Worm (Caenorhabditis elegans) whole organism, mixed stage, embryonic: Measurements from ENCODE around the gene ZK616.5.
A peak's percentile ranks its signal among the peaks of the same experiment; 100 is the strongest.
"Not testable (repeated sequence)": the region's sequence is repeated elsewhere in the genome, so short reads cannot be mapped to it uniquely, and the experiment has no call there.

Source experiments
- M03D4.4 ChIP-seq: sonication (generic microtip); optimal IDR thresholded peaks from 2 replicates; lab custom pipeline; 2017; ENCODE audit warnings: mild to moderate bottlenecking, missing genetic modification characterization, missing compliant biosample characterization
- bed-3 ChIP-seq: fragments of 200-800 bp; sonication (Bioruptor generic); optimal IDR thresholded peaks from 3 replicates; lab custom pipeline; 2018; ENCODE audit warnings: mild to moderate bottlenecking, missing genetic modification characterization, moderate library complexity, missing compliant biosample characterization
- blmp-1 ChIP-seq: fragments of 150-350 bp; optimal IDR thresholded peaks from 2 replicates; lab custom pipeline; 2014; ENCODE audit warnings: missing biosample characterization, missing genetic modification characterization
- ceh-39 ChIP-seq: fragments of 150-350 bp; optimal IDR thresholded peaks from 2 replicates; lab custom pipeline; 2014; ENCODE audit warnings: missing biosample characterization, missing genetic modification characterization
- ceh-43 ChIP-seq: fragments of 200-800 bp; sonication (Bioruptor generic); optimal IDR thresholded peaks from 2 replicates; lab custom pipeline; 2018; ENCODE audit warnings: mild to moderate bottlenecking, missing genetic modification characterization, moderate library complexity, missing compliant biosample characterization
- ces-1 ChIP-seq: fragments of 150-350 bp; optimal IDR thresholded peaks from 2 replicates; lab custom pipeline; 2014; ENCODE audit warnings: missing biosample characterization, missing genetic modification reagents, missing genetic modification characterization
- cnd-1 ChIP-seq: fragments of 200-800 bp; sonication (Bioruptor generic); optimal IDR thresholded peaks from 2 replicates; lab custom pipeline; 2018; ENCODE audit warnings: mild to moderate bottlenecking, missing genetic modification characterization, missing compliant biosample characterization
- drap-1 ChIP-seq: fragments of 200-800 bp; sonication (Bioruptor generic); optimal IDR thresholded peaks from 3 replicates; lab custom pipeline; 2018; ENCODE audit warnings: mild to moderate bottlenecking, missing genetic modification characterization, missing compliant biosample characterization
- elt-1 ChIP-seq: sonication (generic microtip); optimal IDR thresholded peaks from 2 replicates; lab custom pipeline; 2017; ENCODE audit warnings: missing genetic modification characterization, mild to moderate bottlenecking, missing compliant biosample characterization, antibody characterized with exemption, moderate library complexity, borderline replicate concordance; ENCODE audit not compliant: insufficient read depth
- elt-3 ChIP-seq: fragments of 150-350 bp; optimal IDR thresholded peaks from 2 replicates; lab custom pipeline; 2014; ENCODE audit warnings: missing biosample characterization, missing genetic modification characterization
- flh-1 ChIP-seq: fragments of 200-800 bp; sonication (Bioruptor generic); optimal IDR thresholded peaks from 2 replicates; lab custom pipeline; 2018; ENCODE audit warnings: mild to moderate bottlenecking, missing genetic modification characterization, moderate library complexity, missing compliant biosample characterization
- ham-2 ChIP-seq: fragments of 200-800 bp; sonication (Bioruptor generic); optimal IDR thresholded peaks from 2 replicates; lab custom pipeline; 2018; ENCODE audit warnings: mild to moderate bottlenecking, missing genetic modification characterization, missing compliant biosample characterization
- hlh-1 ChIP-seq: fragments of 150-350 bp; optimal IDR thresholded peaks from 2 replicates; lab custom pipeline; 2014; ENCODE audit warnings: missing biosample characterization, missing genetic modification reagents, missing genetic modification characterization
- lin-32 ChIP-seq: fragments of 200-800 bp; sonication (Bioruptor generic); optimal IDR thresholded peaks from 2 replicates; lab custom pipeline; 2018; ENCODE audit warnings: mild to moderate bottlenecking, missing genetic modification characterization, missing compliant biosample characterization
- lsy-2 ChIP-seq: fragments of 150-350 bp; optimal IDR thresholded peaks from 2 replicates; lab custom pipeline; 2014; ENCODE audit warnings: missing biosample characterization, missing genetic modification characterization
- mab-5 ChIP-seq: fragments of 150-350 bp; optimal IDR thresholded peaks from 2 replicates; lab custom pipeline; 2014; ENCODE audit warnings: missing biosample characterization, missing genetic modification characterization
- mep-1 ChIP-seq: fragments of 150-350 bp; optimal IDR thresholded peaks from 2 replicates; lab custom pipeline; 2017; ENCODE audit warnings: missing biosample characterization, missing genetic modification reagents, missing genetic modification characterization, inconsistent platforms
- mls-2 ChIP-seq: sonication (generic microtip); optimal IDR thresholded peaks from 2 replicates; lab custom pipeline; 2016; ENCODE audit warnings: mild to moderate bottlenecking, missing genetic modification characterization, moderate library complexity, missing compliant biosample characterization
- nhr-12 ChIP-seq: fragments of 150-350 bp; optimal IDR thresholded peaks from 2 replicates; lab custom pipeline; 2014; ENCODE audit warnings: missing biosample characterization, missing genetic modification characterization
- nhr-76 ChIP-seq: sonication (generic microtip); optimal IDR thresholded peaks from 2 replicates; lab custom pipeline; 2017; ENCODE audit warnings: missing biosample characterization, missing genetic modification characterization
- pha-4 ChIP-seq: fragments of 150-350 bp; optimal IDR thresholded peaks from 2 replicates; lab custom pipeline; 2018; ENCODE audit warnings: missing biosample characterization, missing genetic modification reagents, missing genetic modification characterization
- sem-2 ChIP-seq: fragments of 200-800 bp; sonication (Bioruptor generic); optimal IDR thresholded peaks from 2 replicates; lab custom pipeline; 2018; ENCODE audit warnings: mild to moderate bottlenecking, missing genetic modification characterization, missing compliant biosample characterization
- snpc-4 ChIP-seq: fragments of 150-350 bp; optimal IDR thresholded peaks from 2 replicates; lab custom pipeline; 2014; ENCODE audit warnings: missing biosample characterization, missing genetic modification characterization
- sptf-1 ChIP-seq: sonication (generic microtip); optimal IDR thresholded peaks from 2 replicates; lab custom pipeline; 2017; ENCODE audit warnings: mild to moderate bottlenecking, missing genetic modification characterization, moderate library complexity, missing compliant biosample characterization
- tbx-8 ChIP-seq: fragments of 200-800 bp; sonication (Bioruptor generic); optimal IDR thresholded peaks from 2 replicates; lab custom pipeline; 2018; ENCODE audit warnings: mild to moderate bottlenecking, missing genetic modification characterization, moderate library complexity, missing compliant biosample characterization
- unc-120 ChIP-seq: sonication (generic microtip); optimal IDR thresholded peaks from 2 replicates; lab custom pipeline; 2017; ENCODE audit warnings: missing genetic modification characterization, missing compliant biosample characterization; ENCODE audit not compliant: poor library complexity, severe bottlenecking
- unc-62 ChIP-seq: fragments of 150-350 bp; optimal IDR thresholded peaks from 2 replicates; lab custom pipeline; 2014; ENCODE audit warnings: missing biosample characterization, missing genetic modification reagents, missing genetic modification characterization
- ztf-11 ChIP-seq: fragments of 150-350 bp; optimal IDR thresholded peaks from 2 replicates; lab custom pipeline; 2014; ENCODE audit warnings: missing biosample characterization, missing genetic modification characterization

The ZK616.5 gene

DNA sequence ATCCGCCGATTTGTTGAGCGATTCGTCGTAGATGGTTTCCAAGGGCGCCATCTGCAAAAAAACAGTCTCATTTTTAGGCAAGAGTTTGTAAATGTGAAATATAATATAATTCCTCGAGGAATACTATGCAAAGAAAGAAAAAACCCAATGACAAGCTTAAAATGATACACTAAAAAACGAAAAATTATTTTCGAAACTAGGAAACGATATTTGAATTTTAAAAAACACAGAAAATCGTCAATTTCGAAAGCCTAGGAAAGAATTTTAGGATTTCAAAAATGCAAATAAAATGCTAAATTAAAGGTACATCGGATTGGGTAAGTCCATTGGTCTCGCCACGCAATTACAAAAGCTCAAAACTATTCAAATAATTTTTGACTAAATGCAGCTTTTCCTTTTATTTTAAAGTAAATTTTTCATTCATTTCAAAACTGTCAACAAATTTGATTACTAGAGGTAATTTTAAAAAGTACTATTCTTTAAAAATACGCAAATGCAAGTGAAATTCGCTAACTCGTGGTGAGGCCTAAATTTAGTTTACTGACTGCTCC, at the start of gene ZK616.5, which contains the start of gene htp-1:
TSS of gene ZK616.5 (plus strand) at position 423 of the 551 bp plus-strand sequence.
TSS of gene htp-1 (minus strand) at position 51 of the 551 bp plus-strand sequence.
- TF ChIP-seq lin-32 (GFP tag; lab: Kevin White, UChicago) (no peak), unc-62 (GFP tag; lab: Kevin White, UChicago) (no peak), unc-120 (tag; lab: Kevin White, UChicago) (no peak), elt-3 (tag; lab: Kevin White, UChicago) (no peak), elt-1 (no peak), blmp-1 (tag; lab: Kevin White, UChicago) (no peak), tbx-8 (GFP tag; lab: Kevin White, UChicago) (no peak), mab-5 (tag; lab: Kevin White, UChicago) (no peak), ham-2 (GFP tag; lab: Kevin White, UChicago) (no peak), nhr-76 (tag; lab: Kevin White, UChicago) (no peak), flh-1 (GFP tag; lab: Kevin White, UChicago) (no peak), drap-1 (GFP tag; lab: Kevin White, UChicago) (no peak), M03D4.4 (tag; lab: Kevin White, UChicago) (no peak), mls-2 (no peak)

ce11 chrIV:5344168-5344567, 47.6 kb upstream of the ZK616.5 start:
- TF ChIP-seq sptf-1 (tag; lab: Kevin White, UChicago): no peak
- no peak for TF ChIP-seq tbx-8 (GFP tag; lab: Kevin White, UChicago)
- TF ChIP-seq ces-1: no peak
- TF ChIP-seq bed-3 (GFP tag; lab: Kevin White, UChicago): no peak
- TF ChIP-seq unc-120 (tag; lab: Kevin White, UChicago): no peak
- no peak for TF ChIP-seq ceh-43 (GFP tag; lab: Kevin White, UChicago)
- no peak for TF ChIP-seq nhr-76 (tag; lab: Kevin White, UChicago)

DNA sequence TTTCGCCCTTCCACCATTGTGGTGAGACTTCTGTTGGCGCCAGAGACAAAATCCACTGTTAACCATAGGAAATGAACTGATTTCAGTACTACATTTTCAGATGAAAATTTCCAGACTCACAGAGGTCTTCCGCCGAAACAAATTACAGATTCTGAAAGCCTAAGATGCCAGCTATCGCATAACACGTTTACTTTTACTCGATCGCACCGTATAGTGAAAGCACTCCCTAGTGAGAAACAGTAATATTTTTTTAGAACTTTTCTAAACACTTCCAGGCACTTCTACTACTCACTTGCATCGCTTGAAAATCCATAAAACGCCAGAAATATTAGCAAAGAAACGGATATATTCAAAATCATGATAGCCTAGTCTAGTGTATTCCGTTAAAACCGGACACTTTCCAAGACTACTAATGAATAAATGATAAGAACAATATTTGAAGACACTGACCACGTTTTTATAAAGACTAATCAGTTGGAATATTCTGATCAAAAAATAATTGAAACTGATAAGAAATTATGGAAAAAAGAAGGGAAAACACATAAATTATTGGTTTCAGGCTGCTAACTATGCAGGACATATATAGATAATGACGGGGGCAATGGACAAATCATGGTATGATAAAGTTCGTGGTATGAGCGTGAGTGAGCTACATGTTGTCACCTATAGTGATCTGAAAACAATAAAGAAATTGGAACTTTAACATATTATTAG, 41.1 kb upstream of the ZK616.5 start, which contains the start of gene gba-4:
TSS of gene gba-4 (minus strand) at position 418 of the 714 bp plus-strand sequence.
- not testable (repeated sequence) for TF ChIP-seq ham-2 (GFP tag; lab: Kevin White, UChicago); ztf-11; ceh-43 (GFP tag; lab: Kevin White, UChicago)

- TF ChIP-seq lin-32 (GFP tag; lab: Kevin White, UChicago) (no peak), M03D4.4 (tag; lab: Kevin White, UChicago) (no peak)
Measured at ce11 chrIV:5353364-5353763, 38.4 kb upstream of the ZK616.5 start, which contains the start of gene Y4C6B.7. Y4C6B.7 (minus strand) TSS chrIV:5353464.

DNA sequence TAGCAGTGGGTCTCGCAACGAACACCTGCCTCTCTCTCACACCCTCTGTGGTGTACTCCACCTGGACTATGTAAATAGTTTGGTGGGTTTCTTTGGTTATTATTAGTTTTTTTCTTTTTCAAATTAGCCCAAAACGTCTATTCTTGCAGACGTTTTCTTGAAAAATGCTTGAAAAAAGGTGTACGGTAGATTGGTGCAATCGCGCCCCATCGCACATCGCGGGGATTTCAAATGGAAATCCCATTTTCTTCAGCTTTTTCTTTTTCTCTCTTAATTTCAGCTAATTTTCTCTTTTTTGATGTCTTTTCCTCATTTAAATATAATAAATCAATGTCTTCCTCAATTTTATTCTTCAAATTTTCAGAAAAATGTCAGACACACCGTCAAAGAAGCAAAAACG, 37.6 kb upstream of the ZK616.5 start, which contains the start of gene Y4C6B.1:
TSS of gene Y4C6B.1 (plus strand) at position 365 of the 400 bp plus-strand sequence.
- TF ChIP-seq ces-1 (no peak), mep-1 (peak; percentile 18), nhr-12 (tag; lab: Kevin White, UChicago) (no peak), elt-1 (no peak), lsy-2 (tag; lab: Kevin White, UChicago) (peak; percentile 88), nhr-76 (tag; lab: Kevin White, UChicago) (no peak), ham-2 (GFP tag; lab: Kevin White, UChicago) (no peak), cnd-1 (tag; lab: Kevin White, UChicago) (no peak)

ce11 chrIV:5354564-5354963, 37.2 kb upstream of the ZK616.5 start:
- no peak for TF ChIP-seq ceh-39 (tag; lab: Kevin White, UChicago)
- no peak for TF ChIP-seq sptf-1 (tag; lab: Kevin White, UChicago)
- TF ChIP-seq lin-32 (GFP tag; lab: Kevin White, UChicago): no peak
- TF ChIP-seq tbx-8 (GFP tag; lab: Kevin White, UChicago): no peak
- no peak for TF ChIP-seq snpc-4 (tag; lab: Kevin White, UChicago)
- no peak for TF ChIP-seq ces-1
- TF ChIP-seq ztf-11: no peak
- no peak for TF ChIP-seq pha-4
- TF ChIP-seq hlh-1 (tag; lab: Kevin White, UChicago): no peak
- TF ChIP-seq mls-2: no peak
- no peak for TF ChIP-seq elt-1
- TF ChIP-seq M03D4.4 (tag; lab: Kevin White, UChicago): no peak
- no peak for TF ChIP-seq sem-2 (GFP tag; lab: Kevin White, UChicago)
- TF ChIP-seq ham-2 (GFP tag; lab: Kevin White, UChicago): no peak
- no peak for TF ChIP-seq ceh-43 (GFP tag; lab: Kevin White, UChicago)
- TF ChIP-seq, all 35 proteins: peak for 0
